Fruit fly (Drosophila melanogaster) Kc167 (cell line): ENCODE results near the gene CG17931.

Experiments
- Sin3A ChIP-seq: fragments of >200 bp; optimal IDR thresholded peaks from 2 replicates; lab custom pipeline; 2018; ENCODE audit warnings: missing external identifiers
- h ChIP-seq: fragments of >200 bp; optimal IDR thresholded peaks from 3 replicates; lab custom pipeline; 2018; ENCODE audit warnings: missing external identifiers
- insv ChIP-seq: fragments of >200 bp; optimal IDR thresholded peaks from 3 replicates; lab custom pipeline; 2018; ENCODE audit warnings: missing external identifiers
- psq ChIP-seq: fragments of >200 bp; optimal IDR thresholded peaks from 2 replicates; lab custom pipeline; 2017; ENCODE audit warnings: missing external identifiers
- ttk ChIP-seq: sonication (Bioruptor generic); optimal IDR thresholded peaks from 2 replicates; lab custom pipeline; 2017; ENCODE audit warnings: missing external identifiers

DNA sequence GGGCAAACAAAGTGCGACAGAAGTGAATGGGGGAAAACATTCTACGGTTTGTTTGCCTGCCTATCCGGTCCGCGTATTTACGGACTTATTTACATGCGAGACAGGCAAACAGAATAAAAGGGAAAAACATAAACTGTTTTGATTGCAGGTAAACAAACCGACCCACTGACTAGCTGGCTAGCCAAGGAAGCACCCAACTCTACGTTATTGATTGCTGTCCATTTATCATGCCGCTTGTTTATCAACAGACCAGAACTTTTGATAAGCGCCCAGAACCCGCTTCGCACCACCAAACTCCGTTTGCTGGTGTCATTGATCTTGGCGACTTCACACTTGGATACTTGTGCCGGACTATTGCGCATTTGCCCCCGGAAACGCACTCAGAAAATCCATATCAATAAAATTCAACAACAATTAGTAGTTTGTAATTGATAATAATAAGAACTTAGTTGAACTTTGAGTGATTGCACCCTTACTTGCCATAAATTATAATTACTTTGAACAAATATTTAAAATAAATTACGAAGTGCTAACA lies 27.4 kb downstream of the CG17931 start:
- TF ChIP-seq insv (lab: Kevin White, UChicago) (no peak), Sin3A (lab: Kevin White, UChicago) (no peak), ttk (no peak), psq (no peak), h (no peak)
